Fruit fly (Drosophila melanogaster) whole organism, pupa: ENCODE data around the gene Mt2.

Source experiments
- CG10348 ChIP-seq: fragments of 200-800 bp; sonication (Bioruptor generic); IDR thresholded peaks from 2 replicates; pipeline ENCODE4 v1.3.6; 2022; ENCODE audit warnings: missing biosample characterization, missing genetic modification characterization
- CG12605 ChIP-seq: fragments of 200-800 bp; sonication (Bioruptor generic); IDR thresholded peaks from 2 replicates; pipeline ENCODE4 v1.3.6; 2022; ENCODE audit warnings: missing biosample characterization, missing genetic modification characterization
- CG13204 ChIP-seq: fragments of 200-800 bp; sonication (Bioruptor generic); optimal IDR thresholded peaks from 2 replicates; lab custom pipeline; 2018; ENCODE audit warnings: missing biosample characterization, mild to moderate bottlenecking, missing genetic modification characterization, moderate library complexity
- CG14655 ChIP-seq: fragments of 200-800 bp; sonication (Bioruptor generic); optimal IDR thresholded peaks from 3 replicates; lab custom pipeline; 2017; ENCODE audit warnings: mild to moderate bottlenecking, missing biosample characterization, missing genetic modification reagents, missing genetic modification characterization
- CG17806 ChIP-seq: fragments of 200-800 bp; sonication (Bioruptor generic); optimal IDR thresholded peaks from 2 replicates; lab custom pipeline; 2018; ENCODE audit warnings: missing biosample characterization, mild to moderate bottlenecking, missing genetic modification characterization, moderate library complexity
- CG32121 ChIP-seq: fragments of 200-800 bp; sonication (Bioruptor generic); IDR thresholded peaks from 2 replicates; pipeline ENCODE4 v1.3.6; 2022; ENCODE audit warnings: missing biosample characterization, missing genetic modification characterization
- CG34367 ChIP-seq: fragments of 200-800 bp; sonication (Bioruptor generic); optimal IDR thresholded peaks from 2 replicates; lab custom pipeline; 2018; ENCODE audit warnings: missing biosample characterization, mild to moderate bottlenecking, missing genetic modification characterization
- CG4496 ChIP-seq: fragments of 200-800 bp; sonication (Bioruptor generic); IDR thresholded peaks from 3 replicates; pipeline ENCODE4 v1.3.6; 2022; ENCODE audit warnings: missing biosample characterization, missing genetic modification characterization
- CG8159 ChIP-seq: fragments of 200-800 bp; sonication (Bioruptor generic); optimal IDR thresholded peaks from 3 replicates; lab custom pipeline; 2018; ENCODE audit warnings: missing biosample characterization, mild to moderate bottlenecking, missing genetic modification characterization, moderate library complexity
- CG8301 ChIP-seq: fragments of 200-800 bp; sonication (Bioruptor generic); optimal IDR thresholded peaks from 2 replicates; lab custom pipeline; 2018; ENCODE audit warnings: missing biosample characterization, mild to moderate bottlenecking, missing genetic modification characterization
- D1 ChIP-seq: fragments of 200-800 bp; sonication (Bioruptor generic); optimal IDR thresholded peaks from 2 replicates; lab custom pipeline; 2018; ENCODE audit warnings: missing biosample characterization, mild to moderate bottlenecking, missing genetic modification characterization, moderate library complexity
- EcR ChIP-seq: fragments of 200-800 bp; sonication (Bioruptor generic); optimal IDR thresholded peaks from 3 replicates; lab custom pipeline; 2019; ENCODE audit warnings: missing biosample characterization, missing genetic modification characterization, mild to moderate bottlenecking, moderate library complexity, missing genetic modification reagents
- Ets98B ChIP-seq: fragments of 200-800 bp; sonication (Bioruptor generic); IDR thresholded peaks from 2 replicates; pipeline ENCODE4 v1.3.6; 2022; ENCODE audit warnings: missing biosample characterization, missing genetic modification characterization
- Pif1A ChIP-seq: fragments of 200-800 bp; sonication (Bioruptor generic); optimal IDR thresholded peaks from 3 replicates; lab custom pipeline; 2016; ENCODE audit warnings: missing biosample characterization, missing genetic modification characterization
- Pif1B ChIP-seq: fragments of 200-800 bp; sonication (Bioruptor generic); optimal IDR thresholded peaks from 3 replicates; lab custom pipeline; 2016; ENCODE audit warnings: missing biosample characterization, missing genetic modification characterization
- Snoo ChIP-seq: fragments of 200-800 bp; sonication (Bioruptor generic); optimal IDR thresholded peaks from 3 replicates; lab custom pipeline; 2017; ENCODE audit warnings: missing biosample characterization, mild to moderate bottlenecking, missing genetic modification characterization, inconsistent platforms
- gl ChIP-seq: fragments of 200-800 bp; sonication (Bioruptor generic); optimal IDR thresholded peaks from 2 replicates; lab custom pipeline; 2018; ENCODE audit warnings: missing biosample characterization, mild to moderate bottlenecking, missing genetic modification characterization

Mt2 gene

DNA sequence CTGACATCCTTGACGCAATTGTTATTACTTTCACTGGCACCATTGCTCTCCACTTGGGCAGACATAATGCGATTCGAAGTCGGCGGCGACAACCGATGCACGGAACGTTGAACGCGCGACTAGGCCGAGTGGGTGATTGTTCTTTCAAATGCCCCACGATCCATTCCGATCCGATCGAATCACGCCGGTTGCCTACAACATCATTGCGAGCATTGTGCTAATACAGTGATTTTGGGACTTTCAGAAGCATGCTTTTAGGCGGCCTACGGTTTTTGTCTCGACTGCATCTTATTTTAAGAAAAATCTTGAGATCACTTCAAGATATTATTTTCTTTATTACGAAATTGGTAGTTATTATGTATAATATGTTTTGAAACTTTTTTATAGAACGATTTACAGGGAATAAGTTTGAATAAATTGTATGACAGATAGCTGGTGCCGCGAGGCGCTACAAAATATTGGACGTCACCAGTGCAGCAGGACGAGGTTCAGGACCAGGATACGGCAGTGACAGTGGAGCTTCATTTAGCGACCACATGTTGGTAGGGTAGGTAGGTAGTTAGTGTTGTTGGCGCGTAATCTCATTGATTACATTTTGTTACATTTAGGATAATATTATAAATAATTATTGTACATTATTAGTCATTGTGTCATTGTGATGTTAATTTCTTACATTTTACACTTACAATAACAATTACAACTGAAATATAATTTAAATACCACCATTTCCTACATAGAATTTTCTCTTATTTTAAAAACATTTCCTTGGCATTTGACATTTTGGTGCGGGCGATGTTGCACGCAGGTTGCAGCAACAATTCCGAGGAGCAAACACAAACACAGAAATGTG is 37.2 kb downstream of the Mt2 start, which contains the start of gene rho-6:
Gene rho-6, minus strand, starts transcription at position 137 of the 850 bp plus-strand sequence.
- TF ChIP-seq CG4496 (peak; percentile 39; the same call in 1 of the 3 replicates), D1 (tag; lab: Kevin White, UChicago) (no peak), Pif1A (GFP tag; lab: Kevin White, UChicago) (no peak), Pif1B (GFP tag; lab: Kevin White, UChicago) (no peak), CG13204 (GFP tag; lab: Kevin White, UChicago) (no peak), Ets98B (no peak), CG8301 (tag; lab: Kevin White, UChicago) (no peak), CG14655 (GFP tag; lab: Kevin White, UChicago) (peak; percentile 29)

DNA sequence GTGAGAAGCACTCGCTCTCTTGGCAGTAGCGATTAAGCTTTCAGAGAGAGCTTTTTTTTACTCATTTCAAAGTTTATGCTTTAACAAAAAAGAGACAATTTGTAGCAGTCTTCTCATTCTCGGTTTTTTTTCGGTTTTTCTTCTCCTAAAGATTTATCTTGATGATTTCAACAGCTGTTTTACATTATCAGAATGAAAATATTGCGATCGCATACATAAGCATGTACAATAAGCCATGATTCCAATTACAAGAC is 37.7 kb downstream of the Mt2 start:
- TF ChIP-seq CG8159 (tag; lab: Kevin White, UChicago) (no peak), Ets98B (no peak), CG32121 (GFP tag; lab: Robert Waterston, UW) (no peak), CG14655 (GFP tag; lab: Kevin White, UChicago) (no peak), CG12605 (GFP tag; lab: Robert Waterston, UW) (no peak), D1 (tag; lab: Kevin White, UChicago) (no peak), CG13204 (GFP tag; lab: Kevin White, UChicago) (no peak), Pif1A (GFP tag; lab: Kevin White, UChicago) (no peak), CG34367 (no peak), CG10348 (GFP tag; lab: Robert Waterston, UW) (no peak)

DNA sequence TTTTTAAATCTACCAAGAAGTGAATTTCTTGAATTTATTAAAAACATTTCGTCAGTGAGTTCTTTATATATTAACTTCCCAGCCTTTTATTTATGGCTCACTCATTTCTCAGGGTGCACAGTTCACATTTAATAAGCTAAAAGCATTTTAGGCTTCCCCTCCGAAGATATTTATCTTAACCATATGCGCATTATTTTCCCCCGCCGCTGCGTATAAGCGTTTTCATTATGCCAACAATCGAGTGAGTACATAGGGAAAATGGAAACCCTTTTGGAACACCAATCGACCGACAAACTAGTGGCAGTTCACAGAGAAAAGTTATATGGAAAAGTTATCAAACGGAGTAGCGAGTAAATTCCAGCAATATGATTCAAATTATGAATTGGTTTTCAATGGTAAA is 41.4 kb downstream of the Mt2 start, which contains the start of gene Gr33a:
Gene Gr33a, plus strand, starts transcription at position 301 of the 400 bp plus-strand sequence.
- no peak for TF ChIP-seq EcR (GFP tag; lab: Kevin White, UChicago)
- TF ChIP-seq D1 (tag; lab: Kevin White, UChicago) = no peak
- no peak for TF ChIP-seq Pif1B (GFP tag; lab: Kevin White, UChicago)
- TF ChIP-seq gl (tag; lab: Kevin White, UChicago) = no peak
- TF ChIP-seq Pif1A (GFP tag; lab: Kevin White, UChicago) = no peak
- no peak for TF ChIP-seq Ets98B
- TF ChIP-seq CG14655 (GFP tag; lab: Kevin White, UChicago) = no peak

DNA sequence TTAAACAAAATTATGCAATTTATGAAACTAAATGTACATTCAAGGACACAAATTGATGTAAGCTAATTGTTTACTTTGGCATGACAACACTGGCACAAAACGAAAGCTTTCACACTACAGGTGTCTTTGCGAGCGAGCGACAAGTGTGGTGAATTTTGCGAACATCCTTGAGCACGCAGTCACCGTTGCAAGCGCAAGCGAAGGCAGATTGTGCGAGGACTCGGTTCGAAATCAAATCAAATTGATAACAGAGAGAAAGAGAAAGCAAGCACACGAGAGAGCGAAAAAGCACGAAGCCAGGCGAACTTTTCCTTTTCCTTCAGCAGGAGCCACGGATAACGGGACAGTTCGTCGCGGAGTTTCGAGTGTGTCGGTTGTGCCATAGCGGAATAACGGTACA is 46.1 kb downstream of the Mt2 start, which contains the start of gene CG31760:
Gene CG31760, plus strand, starts transcription at position 342 of the 400 bp plus-strand sequence.
- peak; percentile 72 for TF ChIP-seq CG12605 (GFP tag; lab: Robert Waterston, UW)
- TF ChIP-seq EcR (GFP tag; lab: Kevin White, UChicago) = no peak
- TF ChIP-seq CG10348 (GFP tag; lab: Robert Waterston, UW) = no peak
- TF ChIP-seq CG34367 = no peak
- no peak for TF ChIP-seq CG17806 (tag; lab: Kevin White, UChicago)
- no peak for TF ChIP-seq CG13204 (GFP tag; lab: Kevin White, UChicago)
- no peak for TF ChIP-seq Snoo (tag; lab: Kevin White, UChicago)
- TF ChIP-seq gl (tag; lab: Kevin White, UChicago) = no peak
